Worm (Caenorhabditis elegans) whole organism, L4 larva: Measurements from ENCODE around the gene cyn-1.

Experiments
- F37D6.2 ChIP-seq: sonication (generic microtip); optimal IDR thresholded peaks from 2 replicates; lab custom pipeline; 2016; ENCODE audit warnings: mild to moderate bottlenecking, missing genetic modification characterization, missing compliant biosample characterization
- F49E8.2 ChIP-seq: sonication (generic microtip); optimal IDR thresholded peaks from 2 replicates; lab custom pipeline; 2016; ENCODE audit warnings: missing compliant biosample characterization, mild to moderate bottlenecking, missing genetic modification characterization, borderline replicate concordance
- Y48G9A.11 ChIP-seq: fragments of 200-800 bp; sonication (Bioruptor generic); IDR thresholded peaks from 2 replicates; pipeline ENCODE4 v1.3.6; 2022; ENCODE audit warnings: missing genetic modification reagents, missing genetic modification characterization, missing compliant biosample characterization
- aha-1 ChIP-seq: fragments of 150-350 bp; peaks from one replicate; lab custom pipeline; 2014; ENCODE audit warnings: missing biosample characterization, missing genetic modification characterization
- aly-2 ChIP-seq: sonication (generic microtip); optimal IDR thresholded peaks from 2 replicates; lab custom pipeline; 2018; ENCODE audit warnings: missing biosample characterization, missing genetic modification characterization
- ama-1 ChIP-seq: fragments of 150-350 bp; optimal IDR thresholded peaks from 2 replicates; lab custom pipeline; 2014; ENCODE audit warnings: inconsistent platforms, mixed read lengths
- ceh-20 ChIP-seq: fragments of 200-800 bp; sonication (Bioruptor generic); IDR thresholded peaks from 2 replicates; pipeline ENCODE4 v1.3.6; 2022; ENCODE audit warnings: missing genetic modification reagents, missing genetic modification characterization, missing compliant biosample characterization
- ceh-44 ChIP-seq: fragments of 200-800 bp; sonication (Bioruptor generic); IDR thresholded peaks from 2 replicates; pipeline ENCODE4 v1.3.6; 2022; ENCODE audit warnings: missing genetic modification reagents, missing genetic modification characterization, missing compliant biosample characterization
- ceh-62 ChIP-seq: sonication (generic microtip); optimal IDR thresholded peaks from 2 replicates; lab custom pipeline; 2017; ENCODE audit warnings: missing biosample characterization, missing genetic modification characterization
- ceh-82 ChIP-seq: sonication (generic microtip); optimal IDR thresholded peaks from 2 replicates; lab custom pipeline; 2017; ENCODE audit warnings: missing biosample characterization, missing genetic modification characterization
- ctbp-1 ChIP-seq: fragments of 200-800 bp; sonication (Bioruptor generic); IDR thresholded peaks from 2 replicates; pipeline ENCODE4 v1.3.6; 2022; ENCODE audit warnings: missing genetic modification reagents, missing genetic modification characterization, missing compliant biosample characterization
- daf-12 ChIP-seq: fragments of 150-350 bp; optimal IDR thresholded peaks from 2 replicates; lab custom pipeline; 2014; ENCODE audit warnings: missing biosample characterization, missing genetic modification reagents, missing genetic modification characterization
- daf-16 ChIP-seq, 3 experiments: sonication (generic microtip); optimal IDR thresholded peaks; 2 replicates each; lab custom pipeline; 2016 to 2017; ENCODE audit warnings: missing genetic modification characterization in 3 of 3, missing genetic modification reagents in 3 of 3, mild to moderate bottlenecking in 2 of 3, missing compliant biosample characterization in 2 of 3, missing biosample characterization in 1 of 3, moderate library complexity in 1 of 3
- daf-19 ChIP-seq: fragments of 200-800 bp; sonication (Bioruptor generic); conservative IDR thresholded peaks from 2 replicates; pipeline ENCODE4 v1.3.6; 2022; ENCODE audit warnings: missing genetic modification characterization, missing compliant biosample characterization
- dmd-6 ChIP-seq: fragments of 200-800 bp; sonication (Bioruptor generic); IDR thresholded peaks from 2 replicates; pipeline ENCODE4 v1.3.6; 2022; ENCODE audit warnings: missing genetic modification reagents, missing genetic modification characterization, missing compliant biosample characterization
- dmd-9 ChIP-seq: fragments of 200-800 bp; sonication (Bioruptor generic); IDR thresholded peaks from 2 replicates; pipeline ENCODE4 v1.3.6; 2022; ENCODE audit warnings: missing genetic modification reagents, missing genetic modification characterization, missing compliant biosample characterization
- dpl-1 ChIP-seq: fragments of 150-350 bp; optimal IDR thresholded peaks from 2 replicates; lab custom pipeline; 2014; ENCODE audit warnings: missing biosample characterization, missing genetic modification reagents, missing genetic modification characterization
- dve-1 ChIP-seq: sonication (generic microtip); optimal IDR thresholded peaks from 2 replicates; lab custom pipeline; 2017; ENCODE audit warnings: antibody characterized with exemption, mild to moderate bottlenecking, missing genetic modification characterization, missing compliant biosample characterization; ENCODE audit not compliant: insufficient read depth
- egl-27 ChIP-seq: sonication (generic microtip); optimal IDR thresholded peaks from 3 replicates; lab custom pipeline; 2017; ENCODE audit warnings: missing biosample characterization, missing genetic modification reagents, missing genetic modification characterization
- egl-43 ChIP-seq: fragments of 200-800 bp; sonication (Bioruptor generic); IDR thresholded peaks from 2 replicates; pipeline ENCODE4 v1.3.6; 2022; ENCODE audit warnings: missing genetic modification reagents, missing genetic modification characterization, missing compliant biosample characterization
- fkh-10 ChIP-seq: fragments of 150-350 bp; optimal IDR thresholded peaks from 2 replicates; lab custom pipeline; 2014; ENCODE audit warnings: missing biosample characterization, missing genetic modification reagents, missing genetic modification characterization
- fos-1 ChIP-seq: fragments of 150-350 bp; optimal IDR thresholded peaks from 2 replicates; lab custom pipeline; 2014; ENCODE audit warnings: missing biosample characterization, missing genetic modification characterization
- hif-1 ChIP-seq, 2 experiments: sonication (generic microtip); optimal IDR thresholded peaks; 2 replicates each; lab custom pipeline; 2016 to 2017; ENCODE audit warnings: missing compliant biosample characterization in 2 of 2, missing genetic modification characterization in 2 of 2, missing genetic modification reagents in 2 of 2, missing genotype in 2 of 2, mild to moderate bottlenecking in 1 of 2
- hlh-11 ChIP-seq: fragments of 200-800 bp; sonication (Bioruptor generic); optimal IDR thresholded peaks from 2 replicates; lab custom pipeline; 2018; ENCODE audit warnings: mild to moderate bottlenecking, missing genetic modification characterization, missing compliant biosample characterization
- hlh-30 ChIP-seq: sonication (generic microtip); optimal IDR thresholded peaks from 2 replicates; lab custom pipeline; 2017; ENCODE audit warnings: antibody characterized with exemption, mild to moderate bottlenecking, missing genetic modification characterization, missing compliant biosample characterization; ENCODE audit not compliant: insufficient read depth
- hmg-1.1 ChIP-seq: fragments of 200-800 bp; sonication (Bioruptor generic); IDR thresholded peaks from 2 replicates; pipeline ENCODE4 v1.3.6; 2022; ENCODE audit warnings: missing genetic modification reagents, missing genetic modification characterization, missing compliant biosample characterization
- lin-1 ChIP-seq: fragments of 200-800 bp; sonication (Bioruptor generic); IDR thresholded peaks from 2 replicates; pipeline ENCODE4 v1.3.6; 2022; ENCODE audit warnings: missing genetic modification reagents, missing genetic modification characterization, missing compliant biosample characterization
- lin-13 ChIP-seq: fragments of 150-350 bp; optimal IDR thresholded peaks from 2 replicates; lab custom pipeline; 2014; ENCODE audit warnings: missing biosample characterization, missing genetic modification reagents, missing genetic modification characterization
- lin-15B ChIP-seq: fragments of 150-350 bp; sonication (generic microtip); optimal IDR thresholded peaks from 3 replicates; lab custom pipeline; 2014; ENCODE audit warnings: missing biosample characterization, missing genetic modification characterization
- lin-38 ChIP-seq: fragments of 200-800 bp; sonication (Bioruptor generic); IDR thresholded peaks from 2 replicates; pipeline ENCODE4 v1.3.6; 2022; ENCODE audit warnings: missing genetic modification reagents, missing genetic modification characterization, missing compliant biosample characterization
- lsy-2 ChIP-seq, 2 experiments: fragments of 150-350 bp in 1 of 2; sonication (generic microtip) in 1 of 2; optimal IDR thresholded peaks; 2 replicates each; lab custom pipeline; 2014 to 2017; ENCODE audit warnings: missing biosample characterization in 2 of 2, missing genetic modification characterization in 2 of 2
- madf-5 ChIP-seq, 2 experiments: fragments of 200-800 bp; sonication (Bioruptor generic); IDR thresholded peaks; 2 replicates each; pipeline ENCODE4 v1.3.6; 2022; ENCODE audit warnings: missing compliant biosample characterization in 2 of 2, missing genetic modification characterization in 2 of 2
- mes-2 ChIP-seq: sonication (generic microtip); optimal IDR thresholded peaks from 2 replicates; lab custom pipeline; 2016; ENCODE audit warnings: missing genotype, mild to moderate bottlenecking, missing genetic modification characterization, missing compliant biosample characterization; ENCODE audit not compliant: poor library complexity, severe bottlenecking
- nhr-11 ChIP-seq: fragments of 150-350 bp; optimal IDR thresholded peaks from 2 replicates; lab custom pipeline; 2014; ENCODE audit warnings: missing biosample characterization, missing genetic modification characterization
- nhr-28 ChIP-seq: fragments of 150-350 bp; optimal IDR thresholded peaks from 2 replicates; lab custom pipeline; 2014; ENCODE audit warnings: missing biosample characterization, missing genetic modification characterization
- nhr-42 ChIP-seq: fragments of 200-800 bp; sonication (Bioruptor generic); IDR thresholded peaks from 2 replicates; pipeline ENCODE4 v1.3.6; 2022; ENCODE audit warnings: missing genetic modification characterization, missing compliant biosample characterization
- pha-4 ChIP-seq, 2 experiments: fragments of 150-350 bp in 1 of 2; fragments of 200-800 bp in 1 of 2; sonication (Bioruptor generic) in 1 of 2; IDR thresholded peaks in 1 of 2; optimal IDR thresholded peaks in 1 of 2; 2 replicates each; pipeline versions ENCODE4 v1.3.6 to Lab custom; 2014 to 2022; ENCODE audit warnings: missing genetic modification characterization in 2 of 2, missing genetic modification reagents in 2 of 2, missing biosample characterization in 1 of 2, missing compliant biosample characterization in 1 of 2
- php-3 ChIP-seq: fragments of 200-800 bp; sonication (Bioruptor generic); IDR thresholded peaks from 2 replicates; pipeline ENCODE4 v1.3.6; 2022; ENCODE audit warnings: missing genetic modification reagents, missing genetic modification characterization, missing compliant biosample characterization
- skn-1 ChIP-seq: fragments of 150-350 bp; optimal IDR thresholded peaks from 2 replicates; lab custom pipeline; 2014; ENCODE audit warnings: missing biosample characterization, missing genetic modification characterization
- spr-1 ChIP-seq: sonication (generic microtip); optimal IDR thresholded peaks from 2 replicates; lab custom pipeline; 2016; ENCODE audit warnings: mild to moderate bottlenecking, missing genetic modification characterization, missing compliant biosample characterization
- tag-97 ChIP-seq: fragments of 200-800 bp; sonication (Bioruptor generic); IDR thresholded peaks from 2 replicates; pipeline ENCODE4 v1.3.6; 2022; ENCODE audit warnings: missing genetic modification characterization, missing compliant biosample characterization
- tra-1 ChIP-seq: fragments of 200-800 bp; sonication (Bioruptor generic); IDR thresholded peaks from 2 replicates; pipeline ENCODE4 v1.3.6; 2022; ENCODE audit warnings: missing genetic modification reagents, missing genetic modification characterization, missing compliant biosample characterization
- unc-62 ChIP-seq, 3 experiments: fragments of 150-350 bp in 1 of 3; sonication (generic microtip); optimal IDR thresholded peaks in 2 of 3; peaks in 1 of 3; 1 replicate in 1 of 3; 2 replicates in 2 of 3; lab custom pipeline; 2014 to 2017; ENCODE audit warnings: missing biosample characterization in 3 of 3, missing genetic modification characterization in 3 of 3, missing genetic modification reagents in 3 of 3, missing genotype in 1 of 3
- zfp-2 ChIP-seq: sonication (generic microtip); optimal IDR thresholded peaks from 2 replicates; lab custom pipeline; 2016; ENCODE audit warnings: mild to moderate bottlenecking, missing genetic modification characterization, missing compliant biosample characterization
- zip-2 ChIP-seq: fragments of 150-350 bp; optimal IDR thresholded peaks from 2 replicates; lab custom pipeline; 2014; ENCODE audit warnings: missing biosample characterization, missing genetic modification characterization

Gene cyn-1

ce11 chrV:14347234-14347826 is 8.5 kb upstream of the cyn-1 start, which contains the start of gene cept-2 (continued):
- TF ChIP-seq daf-12 (tag; lab: Kevin White, UChicago) = no peak
- TF ChIP-seq tag-97 (GFP tag; lab: Robert Waterston, UW) = no peak
- peak; percentile 94 for TF ChIP-seq fkh-10 (GFP tag; lab: Kevin White, UChicago)
- TF ChIP-seq dmd-9 (GFP tag; lab: Robert Waterston, UW) = peak; percentile 81
- TF ChIP-seq dpl-1 = peak; percentile 89
- TF ChIP-seq aha-1 (tag; lab: Kevin White, UChicago) = peak; percentile 97
- no peak for TF ChIP-seq ceh-62 (tag; lab: Kevin White, UChicago)
- peak; percentile 63 for TF ChIP-seq F49E8.2 (tag; lab: Kevin White, UChicago)

ce11 chrV:14350498-14350897 is 5.4 kb upstream of the cyn-1 start:
- TF ChIP-seq lin-13 = peak; percentile 26
- no peak for TF ChIP-seq zip-2 (tag; lab: Kevin White, UChicago)
- no peak for TF ChIP-seq madf-5 (GFP tag; IDR thresholded peaks at IDR 0.05; lab: Robert Waterston, UW)
- TF ChIP-seq nhr-11 (tag; lab: Kevin White, UChicago) = no peak
- no peak for TF ChIP-seq unc-62 (GFP tag; optimal IDR thresholded peaks at IDR 0.05 in 1 of 2; lab: Kevin White, UChicago)
- TF ChIP-seq unc-62 (tag; optimal IDR thresholded peaks at IDR 0.05; lab: Kevin White, UChicago) = no peak
- no peak for TF ChIP-seq daf-16 (GFP tag; optimal IDR thresholded peaks at IDR 0.05; lab: Kevin White, UChicago)
- TF ChIP-seq daf-16 (tag; optimal IDR thresholded peaks at IDR 0.05; lab: Kevin White, UChicago) = peak; percentile 40
- TF ChIP-seq fos-1 (tag; lab: Kevin White, UChicago) = no peak
- TF ChIP-seq lin-1 (GFP tag; lab: Robert Waterston, UW) = no peak
- TF ChIP-seq dve-1 (tag; lab: Kevin White, UChicago) = peak; percentile 6
- no peak for TF ChIP-seq ceh-44 (GFP tag; lab: Robert Waterston, UW)
- no peak for TF ChIP-seq ceh-82 (tag; lab: Kevin White, UChicago)
- no peak for TF ChIP-seq zfp-2 (tag; lab: Kevin White, UChicago)
- peak; percentile 9 for TF ChIP-seq mes-2 (tag; lab: Kevin White, UChicago)
- TF ChIP-seq nhr-42 = no peak
- no peak for TF ChIP-seq hlh-11 (tag; lab: Kevin White, UChicago)
- no peak for TF ChIP-seq ceh-20
- no peak for TF ChIP-seq tra-1 (GFP tag; lab: Robert Waterston, UW)
- TF ChIP-seq nhr-28 (tag; lab: Kevin White, UChicago) = peak; percentile 24

ce11 chrV:14350949-14351348 is 4.9 kb upstream of the cyn-1 start:
- TF ChIP-seq ctbp-1 (peak; percentile 62; the same call in 1 of the 2 replicates), lin-38 (peak; percentile 92), ceh-44 (GFP tag; lab: Robert Waterston, UW) (peak; percentile 21; the same call in 1 of the 2 replicates), ama-1 (lab: Kevin White, UChicago) (peak; percentile 18), dmd-6 (GFP tag; lab: Robert Waterston, UW) (peak; percentile 88), unc-62 (GFP tag; optimal IDR thresholded peaks at IDR 0.05 in 1 of 2; lab: Kevin White, UChicago) (no peak), unc-62 (tag; optimal IDR thresholded peaks at IDR 0.05; lab: Kevin White, UChicago) (no peak), daf-19 (GFP tag; lab: Robert Waterston, UW) (no peak), egl-27 (no peak), nhr-11 (tag; lab: Kevin White, UChicago) (peak; percentile 84), skn-1 (tag; lab: Kevin White, UChicago) (no peak), hmg-1.1 (GFP tag; lab: Robert Waterston, UW) (peak; percentile 91), hlh-30 (tag; lab: Kevin White, UChicago) (peak; percentile 67), lsy-2 (tag; optimal IDR thresholded peaks at IDR 0.05; lab: Kevin White, UChicago) (peak; percentile 67 to 81), daf-16 (GFP tag; optimal IDR thresholded peaks at IDR 0.05; lab: Kevin White, UChicago) (no peak), daf-16 (tag; optimal IDR thresholded peaks at IDR 0.05; lab: Kevin White, UChicago) (peak; percentile 60), egl-43 (GFP tag; lab: Robert Waterston, UW) (peak; percentile 86), Y48G9A.11 (no peak), spr-1 (tag; lab: Kevin White, UChicago) (peak; percentile 42), lin-15B (tag; lab: Kevin White, UChicago) (no peak), php-3 (GFP tag; lab: Robert Waterston, UW) (no peak), hif-1 (tag; optimal IDR thresholded peaks at IDR 0.05; lab: Kevin White, UChicago) (peak in 1 of 2 experiments; percentile 70), pha-4 (GFP tag; IDR thresholded peaks at IDR 0.05; lab: Robert Waterston, UW) (peak; percentile 11; the same call in 1 of the 2 replicates), pha-4 (tag; optimal IDR thresholded peaks at IDR 0.05; lab: Kevin White, UChicago) (no peak), aly-2 (peak; percentile 20), F37D6.2 (tag; lab: Kevin White, UChicago) (peak; percentile 22)
